Fruit fly (Drosophila melanogaster): Measurements from ENCODE around the gene Mcr.
A peak's percentile ranks its signal among the peaks of the same experiment; 100 is the strongest.

The Mcr gene

dm6 chr2L:8029160-8029852 lies 53.5 kb downstream of the Mcr start, which contains the start of gene baf (continued):
- TF ChIP-seq nerfin-1 (tag; optimal IDR thresholded peaks at IDR 0.05): peak; percentile 92
- TF ChIP-seq CG5953 (GFP tag; IDR thresholded peaks at IDR 0.05): no peak
- TF ChIP-seq ase (GFP tag; IDR thresholded peaks at IDR 0.05): no peak
- no peak for TF ChIP-seq NC2α (GFP tag; optimal IDR thresholded peaks at IDR 0.05)
- peak; percentile 61 for TF ChIP-seq pzg (GFP tag; optimal IDR thresholded peaks at IDR 0.05)
- TF ChIP-seq oc (tag; optimal IDR thresholded peaks at IDR 0.05): no peak
- TF ChIP-seq CG11695 (GFP tag; IDR thresholded peaks at IDR 0.05): 0 out of 3 replicates have a peak, but pooled peaks have one; percentile 28
- 0 out of 3 replicates have a peak, but pooled peaks have one; percentile 22 for TF ChIP-seq zfh1 (GFP tag; IDR thresholded peaks at IDR 0.05)
- no peak for TF ChIP-seq tx (GFP tag; optimal IDR thresholded peaks at IDR 0.05)
- TF ChIP-seq HmgZ (tag; optimal IDR thresholded peaks at IDR 0.05): peak; percentile 10
- TF ChIP-seq nom (GFP tag; optimal IDR thresholded peaks at IDR 0.05): peak; percentile 59
- peak; percentile 90 for TF ChIP-seq Myb (GFP tag; optimal IDR thresholded peaks at IDR 0.05)
- no peak for TF ChIP-seq pfk (GFP tag; optimal IDR thresholded peaks at IDR 0.05)
- no peak for TF ChIP-seq pum (GFP tag; optimal IDR thresholded peaks at IDR 0.05)
- TF ChIP-seq sens (GFP tag): peak; percentile 25
- TF ChIP-seq so (GFP tag; IDR thresholded peaks at IDR 0.05): peak; percentile 63; the same call in 1 of the 3 replicates
- 0 out of 2 replicates have a peak, but pooled peaks have one; percentile 35 for TF ChIP-seq inv (GFP tag; IDR thresholded peaks at IDR 0.05; ENCODE audit: partially characterized antibody)
- TF ChIP-seq CG17186 (GFP tag; optimal IDR thresholded peaks at IDR 0.05): peak; percentile 34
- no peak for TF ChIP-seq CG33557 (GFP tag; optimal IDR thresholded peaks at IDR 0.05)
- TF ChIP-seq amos (GFP tag; IDR thresholded peaks at IDR 0.05; ENCODE audit: partially characterized antibody): peak; percentile 60; the same call in 1 of the 2 replicates
- TF ChIP-seq MBD-R2 (GFP tag; IDR thresholded peaks at IDR 0.05): peak; percentile 41
- TF ChIP-seq CG8281 (tag; optimal IDR thresholded peaks at IDR 0.05): no peak
- TF ChIP-seq Doc2 (GFP tag; IDR thresholded peaks at IDR 0.05): no peak
- no peak for TF ChIP-seq CG5180 (GFP tag; optimal IDR thresholded peaks at IDR 0.05)
- TF ChIP-seq Chrac-16 (GFP tag; optimal IDR thresholded peaks at IDR 0.05): no peak
- no peak for TF ChIP-seq gsb (GFP tag; IDR thresholded peaks at IDR 0.05)
- no peak for TF ChIP-seq slbo (GFP tag; IDR thresholded peaks at IDR 0.05)
- TF ChIP-seq phol (tag; optimal IDR thresholded peaks at IDR 0.05): peak; percentile 20
- peak; percentile 18 for TF ChIP-seq YL-1 (GFP tag; optimal IDR thresholded peaks at IDR 0.05)
- peak; percentile 63 for TF ChIP-seq Bgb (GFP tag; IDR thresholded peaks at IDR 0.05; ENCODE audit: partially characterized antibody)

dm6 chr2L:8024325-8024724 lies 58.5 kb downstream of the Mcr start:
- TF ChIP-seq chinmo (GFP tag; IDR thresholded peaks at IDR 0.05; ENCODE audit: partially characterized antibody): 0 out of 4 replicates have a peak, but pooled peaks have one; percentile 1
- peak; percentile 47 for TF ChIP-seq CG10979 (tag; optimal IDR thresholded peaks at IDR 0.05)
- TF ChIP-seq stwl (tag; optimal IDR thresholded peaks at IDR 0.05): no peak
- 0 out of 3 replicates have a peak, but pooled peaks have one; percentile 50 for TF ChIP-seq CG2199 (GFP tag; IDR thresholded peaks at IDR 0.05)
- peak; percentile 83 for TF ChIP-seq CTCF (GFP tag; optimal IDR thresholded peaks at IDR 0.05)
- TF ChIP-seq CG15479 (GFP tag; optimal IDR thresholded peaks at IDR 0.05): no peak
- TF ChIP-seq sens (GFP tag): peak; percentile 1
- TF ChIP-seq chn (GFP tag; optimal IDR thresholded peaks at IDR 0.05): no peak
- no peak for TF ChIP-seq Six4 (GFP tag; optimal IDR thresholded peaks at IDR 0.05)
